Fruit fly (Drosophila melanogaster): Measurements from ENCODE around the gene Akap200.

Akap200 gene

DNA sequence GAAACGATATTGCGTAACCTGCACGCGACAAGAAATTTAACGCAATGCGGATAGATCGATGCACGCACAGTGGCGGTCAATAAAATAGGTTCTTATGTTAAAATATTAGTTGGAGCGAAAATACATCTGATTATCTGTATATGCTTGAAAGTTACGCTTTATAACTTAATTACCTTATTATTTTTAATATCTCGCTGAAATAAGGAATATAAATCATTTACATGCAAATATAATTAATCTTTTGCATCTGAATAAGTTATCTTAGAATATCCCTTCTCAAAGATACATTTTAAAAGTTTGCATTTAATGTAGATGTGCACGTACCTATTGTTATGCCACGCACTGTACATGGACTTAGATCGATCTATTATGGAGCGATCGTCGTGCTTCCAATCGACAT lies 56.2 kb downstream of the Akap200 start (continued):
- no peak for TF ChIP-seq CG3407 (GFP tag; optimal IDR thresholded peaks at IDR 0.05)
- no peak for TF ChIP-seq BtbVII (GFP tag; optimal IDR thresholded peaks at IDR 0.05)
- no peak for TF ChIP-seq MESR4 (GFP tag; optimal IDR thresholded peaks at IDR 0.05)
- no peak for TF ChIP-seq shn (GFP tag; optimal IDR thresholded peaks at IDR 0.05)
- TF ChIP-seq br (optimal IDR thresholded peaks at IDR 0.05), result no peak
- no peak for TF ChIP-seq Ada2b (GFP tag; IDR thresholded peaks at IDR 0.05)
- TF ChIP-seq disco-r (GFP tag; optimal IDR thresholded peaks at IDR 0.05), result no peak
- TF ChIP-seq hkb (optimal IDR thresholded peaks at IDR 0.05), result no peak
- TF ChIP-seq hkb (GFP tag; IDR thresholded peaks at IDR 0.05), result no peak
- no peak for TF ChIP-seq crol (GFP tag; IDR thresholded peaks at IDR 0.05)
- TF ChIP-seq Dek (tag; optimal IDR thresholded peaks at IDR 0.05), result no peak
- TF ChIP-seq Usf (GFP tag; optimal IDR thresholded peaks at IDR 0.05), result no peak
- TF ChIP-seq fru (optimal IDR thresholded peaks at IDR 0.05), result no peak
- no peak for TF ChIP-seq CG1792 (GFP tag; optimal IDR thresholded peaks at IDR 0.05)
- no peak for TF ChIP-seq CG31365 (tag; optimal IDR thresholded peaks at IDR 0.05)
- no peak for TF ChIP-seq chn (GFP tag; optimal IDR thresholded peaks at IDR 0.05)
- no peak for TF ChIP-seq Mrtf (GFP tag; IDR thresholded peaks at IDR 0.05)
- peak; percentile 41 for TF ChIP-seq CG10267 (tag; optimal IDR thresholded peaks at IDR 0.05)
- no peak for TF ChIP-seq CG31224 (GFP tag; IDR thresholded peaks at IDR 0.05)
- TF ChIP-seq hb (GFP tag; IDR thresholded peaks at IDR 0.05; ENCODE audit: partially characterized antibody), result no peak
- no peak; the same call in 1 of the 2 replicates for TF ChIP-seq HLH3B (GFP tag; IDR thresholded peaks at IDR 0.05)
- no peak for TF ChIP-seq CG13775 (GFP tag; optimal IDR thresholded peaks at IDR 0.05)
- TF ChIP-seq luna (GFP tag; optimal IDR thresholded peaks at IDR 0.05), result no peak
- TF ChIP-seq vnd (GFP tag; IDR thresholded peaks at IDR 0.05; ENCODE audit: partially characterized antibody), result no peak
- TF ChIP-seq CG10543 (GFP tag; optimal IDR thresholded peaks at IDR 0.05), result no peak
- TF ChIP-seq ind (GFP tag; optimal IDR thresholded peaks at IDR 0.05), result no peak

DNA sequence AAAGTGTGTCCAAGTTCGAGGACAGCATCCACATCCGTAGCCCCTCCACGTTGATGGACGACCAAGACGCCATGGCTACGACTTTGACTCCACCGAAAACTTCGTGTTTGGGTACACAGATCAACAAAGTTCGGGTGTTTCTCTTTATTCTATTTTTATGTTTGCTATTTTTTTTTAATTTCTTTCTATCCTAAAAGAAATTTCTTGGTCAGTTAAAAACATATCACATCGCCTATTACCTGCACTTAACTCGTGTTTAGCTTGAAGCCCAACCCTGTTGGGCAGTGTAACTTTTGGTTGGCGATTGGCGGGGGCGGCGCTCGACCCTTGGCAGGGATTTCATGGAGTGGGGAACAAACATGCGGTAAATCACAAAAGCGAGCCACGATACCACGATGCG lies 58.0 kb downstream of the Akap200 start:
- peak; percentile 80 for TF ChIP-seq sens (GFP tag)
- no peak for TF ChIP-seq Deaf1 (tag; optimal IDR thresholded peaks at IDR 0.05)
- TF ChIP-seq CG30431 (GFP tag; optimal IDR thresholded peaks at IDR 0.05), result peak; percentile 37
- peak; percentile 50; the same call in 1 of the 2 replicates for TF ChIP-seq Drgx (GFP tag; IDR thresholded peaks at IDR 0.05)
- peak; percentile 47; the same call in 1 of the 2 replicates for TF ChIP-seq CG14014 (GFP tag; IDR thresholded peaks at IDR 0.05)
- no peak for TF ChIP-seq Lim3 (GFP tag; IDR thresholded peaks at IDR 0.05)
- TF ChIP-seq pita (GFP tag; optimal IDR thresholded peaks at IDR 0.05), result no peak
- peak; percentile 18 for TF ChIP-seq jing (GFP tag; optimal IDR thresholded peaks at IDR 0.05)
- peak; percentile 8 for TF ChIP-seq CG12104 (GFP tag; optimal IDR thresholded peaks at IDR 0.05)
- no peak for TF ChIP-seq sc (optimal IDR thresholded peaks at IDR 0.05)
- no peak for TF ChIP-seq sc (GFP tag; optimal IDR thresholded peaks at IDR 0.05)
- TF ChIP-seq psq (GFP tag; optimal IDR thresholded peaks at IDR 0.05), result no peak
- no peak for TF ChIP-seq CG15479 (GFP tag; optimal IDR thresholded peaks at IDR 0.05)
- no peak for TF ChIP-seq Hr39 (optimal IDR thresholded peaks at IDR 0.05)
- TF ChIP-seq CG17912 (GFP tag; optimal IDR thresholded peaks at IDR 0.05), result no peak
- peak; percentile 48 for TF ChIP-seq CG7556 (GFP tag; optimal IDR thresholded peaks at IDR 0.05)
- TF ChIP-seq CG2199 (GFP tag; IDR thresholded peaks at IDR 0.05), result peak; percentile 58; the same call in 1 of the 3 replicates
- TF ChIP-seq Sin3A (optimal IDR thresholded peaks at IDR 0.05), result no peak
- TF ChIP-seq phol (tag; optimal IDR thresholded peaks at IDR 0.05), result peak; percentile 67
- no peak for TF ChIP-seq CG8089 (GFP tag; optimal IDR thresholded peaks at IDR 0.05)
- TF ChIP-seq cas (GFP tag; IDR thresholded peaks at IDR 0.05), result no peak
- peak; percentile 13 for TF ChIP-seq Asciz (GFP tag; optimal IDR thresholded peaks at IDR 0.05)
- TF ChIP-seq CG8944 (GFP tag; optimal IDR thresholded peaks at IDR 0.05), result no peak
- TF ChIP-seq CG13296 (GFP tag; optimal IDR thresholded peaks at IDR 0.05), result no peak
- TF ChIP-seq CG12219 (GFP tag; optimal IDR thresholded peaks at IDR 0.05), result peak; percentile 35
- peak; percentile 25 for TF ChIP-seq CG11723 (GFP tag; optimal IDR thresholded peaks at IDR 0.05)
- no peak for TF ChIP-seq grn (GFP tag; optimal IDR thresholded peaks at IDR 0.05)
- no peak for TF ChIP-seq sisA (GFP tag; IDR thresholded peaks at IDR 0.05)
- peak; percentile 21 for TF ChIP-seq CG1792 (GFP tag; optimal IDR thresholded peaks at IDR 0.05)
- peak; percentile 45; the same call in 1 of the 2 replicates for TF ChIP-seq ap (GFP tag; IDR thresholded peaks at IDR 0.05)

Data from whole organism, embryonic.